Worm (Caenorhabditis elegans): ENCODE data around the gene cst-2.

cst-2 gene

DNA sequence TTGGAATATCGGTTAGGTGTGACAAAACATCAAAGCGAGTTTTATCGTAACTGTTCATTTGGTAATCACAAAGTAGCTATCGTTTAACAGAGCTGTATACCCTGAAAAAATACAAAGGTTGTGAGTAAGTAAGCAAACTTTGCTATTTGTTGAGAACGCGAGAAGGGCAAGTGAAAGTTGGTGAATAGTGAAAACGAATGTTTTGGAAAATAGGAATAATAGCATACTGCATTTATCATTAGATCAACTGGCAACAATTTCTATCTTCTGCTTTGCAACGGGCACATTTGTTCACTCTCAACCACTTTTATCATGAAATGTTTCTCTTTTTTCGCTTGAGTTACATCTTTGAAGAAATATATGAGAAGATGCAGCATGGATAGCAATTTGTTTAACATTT is 7.0 kb downstream of the cst-2 start, which contains the start of gene C24A8.5:
Gene C24A8.5, minus strand, starts transcription at position 101 of the 400 bp plus-strand sequence.
- TF ChIP-seq dve-1 (tag; optimal IDR thresholded peaks at IDR 0.05; ENCODE audit: insufficient read depth) (no peak), pha-4 (GFP tag; IDR thresholded peaks at IDR 0.05) (no peak), pha-4 (tag; optimal IDR thresholded peaks at IDR 0.05) (no peak), ces-1 (GFP tag; optimal IDR thresholded peaks at IDR 0.05) (no peak), php-3 (GFP tag; IDR thresholded peaks at IDR 0.05) (no peak), unc-62 (GFP tag; optimal IDR thresholded peaks at IDR 0.05 in 1 of 2) (no peak), unc-62 (tag; optimal IDR thresholded peaks at IDR 0.05) (no peak), tra-1 (GFP tag; IDR thresholded peaks at IDR 0.05) (no peak), hlh-30 (tag; optimal IDR thresholded peaks at IDR 0.05; ENCODE audit: insufficient read depth) (no peak), lin-1 (GFP tag; IDR thresholded peaks at IDR 0.05) (no peak), sdz-12 (GFP tag; optimal IDR thresholded peaks at IDR 0.05) (no peak), F26F4.8 (GFP tag; conservative IDR thresholded peaks at IDR 0.05) (no peak), nhr-11 (tag; optimal IDR thresholded peaks at IDR 0.05) (no peak), lin-13 (GFP tag; optimal IDR thresholded peaks at IDR 0.05) (no peak), unc-39 (tag; optimal IDR thresholded peaks at IDR 0.05) (no peak), F37D6.2 (tag; optimal IDR thresholded peaks at IDR 0.05) (no peak), nhr-41 (GFP tag; IDR thresholded peaks at IDR 0.05) (no peak)

DNA sequence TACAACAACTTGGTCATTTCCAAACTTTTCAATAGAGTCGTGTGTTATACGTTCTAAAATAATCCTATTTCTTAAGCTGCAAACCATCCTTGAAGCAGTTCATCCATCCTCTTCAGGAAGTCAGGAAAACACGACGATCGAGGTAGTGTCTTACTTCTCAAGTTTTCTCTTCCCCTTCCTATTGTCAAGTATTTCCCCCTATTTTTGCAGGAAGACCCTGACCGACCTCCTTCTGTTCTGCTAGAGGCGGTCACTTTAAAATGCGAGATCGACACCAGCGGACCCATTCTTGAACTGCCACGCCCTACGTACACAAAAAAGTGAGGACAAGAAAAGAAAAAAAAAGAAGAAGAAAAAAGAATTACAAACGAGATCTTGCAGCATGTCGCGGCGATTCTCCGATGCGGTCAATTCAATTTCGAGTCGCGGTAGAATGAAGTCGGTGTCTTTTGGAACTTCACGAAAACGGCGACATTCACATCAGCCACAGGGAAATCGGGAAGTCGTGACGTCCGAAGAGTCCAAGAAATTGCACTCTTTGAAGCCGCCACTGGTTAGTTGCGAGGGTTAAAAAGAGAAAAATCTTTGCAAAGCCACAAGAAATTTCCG is 12.9 kb downstream of the cst-2 start:
- TF ChIP-seq unc-62 (GFP tag; optimal IDR thresholded peaks at IDR 0.05 in 1 of 2) (peak in 1 of 2 experiments; percentile 78), unc-62 (tag; optimal IDR thresholded peaks at IDR 0.05) (no peak), nhr-42 (GFP tag; IDR thresholded peaks at IDR 0.05) (no peak), T20F7.1 (GFP tag; optimal IDR thresholded peaks at IDR 0.05) (no peak), egl-43 (GFP tag; IDR thresholded peaks at IDR 0.05) (no peak), dmd-6 (GFP tag; IDR thresholded peaks at IDR 0.05) (no peak), tra-1 (GFP tag; IDR thresholded peaks at IDR 0.05) (no peak), fkh-10 (GFP tag; optimal IDR thresholded peaks at IDR 0.05) (peak; percentile 51), gei-8 (GFP tag; optimal IDR thresholded peaks at IDR 0.05) (no peak), T26A8.4 (GFP tag; IDR thresholded peaks at IDR 0.05) (no peak), daf-19 (GFP tag; conservative IDR thresholded peaks at IDR 0.05) (no peak), ztf-7 (tag; optimal IDR thresholded peaks at IDR 0.05) (no peak), attf-4 (tag; optimal IDR thresholded peaks at IDR 0.05) (no peak), aha-1 (tag) (peak; percentile 17), vab-7 (GFP tag; IDR thresholded peaks at IDR 0.05) (no peak), lin-38 (GFP tag; IDR thresholded peaks at IDR 0.05) (no peak), ceh-82 (tag; optimal IDR thresholded peaks at IDR 0.05) (no peak), lir-3 (tag; optimal IDR thresholded peaks at IDR 0.05) (no peak)

DNA sequence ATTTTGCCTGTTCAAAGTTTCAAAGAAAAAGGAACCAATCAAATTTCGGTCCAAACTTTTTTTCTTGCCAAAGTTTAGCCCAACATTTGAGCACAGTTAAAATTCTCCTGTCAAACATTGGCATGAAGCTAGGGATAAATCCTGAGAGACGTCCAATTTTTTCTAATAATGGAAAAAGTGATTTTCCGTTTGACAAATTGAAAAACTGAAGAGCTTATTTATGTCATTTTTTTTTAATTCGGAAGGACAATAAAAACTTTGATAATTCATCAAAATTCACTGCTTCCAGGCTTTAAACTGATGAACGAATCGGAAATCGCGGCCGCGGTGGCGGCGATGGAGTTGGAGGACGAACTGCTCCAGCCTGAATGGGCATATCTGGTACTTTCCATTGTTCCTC is 15.3 kb downstream of the cst-2 start, which contains the start of gene dop-6:
Gene dop-6, plus strand, starts transcription at position 301 of the 400 bp plus-strand sequence.
- TF ChIP-seq tag-97 (GFP tag; IDR thresholded peaks at IDR 0.05) (no peak), rbr-2 (tag; optimal IDR thresholded peaks at IDR 0.05) (no peak), lim-7 (GFP tag; IDR thresholded peaks at IDR 0.05) (no peak), nhr-237 (tag; optimal IDR thresholded peaks at IDR 0.05) (no peak), pha-4 (GFP tag; IDR thresholded peaks at IDR 0.05) (no peak), pha-4 (tag; optimal IDR thresholded peaks at IDR 0.05) (no peak), mep-1 (tag; optimal IDR thresholded peaks at IDR 0.05) (no peak), F10B5.3 (tag; optimal IDR thresholded peaks at IDR 0.05) (no peak), F37D6.2 (tag; optimal IDR thresholded peaks at IDR 0.05) (no peak), jun-1 (tag; optimal IDR thresholded peaks at IDR 0.05) (no peak), snpc-4 (tag; optimal IDR thresholded peaks at IDR 0.05) (no peak), dmd-8 (GFP tag; IDR thresholded peaks at IDR 0.05) (no peak), nhr-48 (tag; optimal IDR thresholded peaks at IDR 0.05) (no peak), ceh-28 (tag; optimal IDR thresholded peaks at IDR 0.05) (no peak), zag-1 (tag; optimal IDR thresholded peaks at IDR 0.05) (no peak), ztf-11 (tag; optimal IDR thresholded peaks at IDR 0.05) (no peak), D1046.2 (GFP tag; IDR thresholded peaks at IDR 0.05) (no peak), hlh-30 (tag; optimal IDR thresholded peaks at IDR 0.05; ENCODE audit: insufficient read depth) (no peak)
